Fruit fly (Drosophila melanogaster) whole organism, prepupa: ENCODE data around the gene Chchd2.

Source experiments
- Blimp-1 ChIP-seq: fragments of 200-800 bp; sonication (Bioruptor generic); optimal IDR thresholded peaks from 3 replicates; lab custom pipeline; 2017; ENCODE audit warnings: missing biosample characterization, missing genetic modification characterization, mild to moderate bottlenecking, moderate library complexity, missing genetic modification reagents
- CG10669 ChIP-seq: fragments of 200-800 bp; sonication (Bioruptor generic); optimal IDR thresholded peaks from 3 replicates; lab custom pipeline; 2018; ENCODE audit warnings: missing biosample characterization, mild to moderate bottlenecking, missing genetic modification characterization, moderate library complexity
- CG11294 ChIP-seq: fragments of 200-800 bp; sonication (Bioruptor generic); IDR thresholded peaks from 2 replicates; pipeline ENCODE4 v1.3.6; 2022; ENCODE audit warnings: missing biosample characterization, missing genetic modification characterization
- CG11762 ChIP-seq: fragments of 200-800 bp; sonication (Bioruptor generic); optimal IDR thresholded peaks from 3 replicates; lab custom pipeline; 2016; ENCODE audit warnings: missing biosample characterization, missing genetic modification characterization; ENCODE audit not compliant: insufficient read depth
- CG11902 ChIP-seq: fragments of 200-800 bp; sonication (Bioruptor generic); optimal IDR thresholded peaks from 3 replicates; lab custom pipeline; 2016; ENCODE audit warnings: missing biosample characterization, missing genetic modification characterization
- CG15336 ChIP-seq: fragments of 200-800 bp; sonication (Bioruptor generic); IDR thresholded peaks from 2 replicates; pipeline ENCODE4 v1.3.6; 2022; ENCODE audit warnings: missing biosample characterization, missing genetic modification characterization
- CG1621 ChIP-seq: fragments of 200-800 bp; sonication (Bioruptor generic); optimal IDR thresholded peaks from 3 replicates; lab custom pipeline; 2018; ENCODE audit warnings: missing biosample characterization, mild to moderate bottlenecking, missing genetic modification characterization
- CG3032 ChIP-seq: fragments of 200-800 bp; optimal IDR thresholded peaks from 2 replicates; lab custom pipeline; 2019; ENCODE audit warnings: missing biosample characterization, mild to moderate bottlenecking, missing genetic modification characterization, moderate library complexity
- CG31627 ChIP-seq: fragments of 200-800 bp; sonication (Bioruptor generic); optimal IDR thresholded peaks from 3 replicates; lab custom pipeline; 2016; ENCODE audit warnings: missing biosample characterization, missing genetic modification characterization
- CG32006 ChIP-seq: fragments of 200-800 bp; sonication (Bioruptor generic); optimal IDR thresholded peaks from 3 replicates; lab custom pipeline; 2017; ENCODE audit warnings: missing biosample characterization, mild to moderate bottlenecking, missing genetic modification characterization
- CG3919 ChIP-seq: fragments of 200-800 bp; sonication (Bioruptor generic); optimal IDR thresholded peaks from 3 replicates; lab custom pipeline; 2016; ENCODE audit warnings: missing biosample characterization, missing genetic modification characterization
- CG4318 ChIP-seq: fragments of 200-800 bp; sonication (Bioruptor generic); optimal IDR thresholded peaks from 3 replicates; lab custom pipeline; 2017; ENCODE audit warnings: missing biosample characterization, mild to moderate bottlenecking, missing genetic modification characterization
- CG6276 ChIP-seq: fragments of 200-800 bp; sonication (Bioruptor generic); optimal IDR thresholded peaks from 2 replicates; lab custom pipeline; 2017; ENCODE audit warnings: missing biosample characterization, mild to moderate bottlenecking, missing genetic modification characterization
- CG6854 ChIP-seq: fragments of 200-800 bp; sonication (Bioruptor generic); optimal IDR thresholded peaks from 2 replicates; lab custom pipeline; 2017; ENCODE audit warnings: missing biosample characterization, mild to moderate bottlenecking, missing genetic modification characterization
- CG7368 ChIP-seq: fragments of 200-800 bp; sonication (Bioruptor generic); optimal IDR thresholded peaks from 3 replicates; lab custom pipeline; 2016; ENCODE audit warnings: missing biosample characterization, missing genetic modification characterization
- CG8119 ChIP-seq: fragments of 200-800 bp; sonication (Bioruptor generic); IDR thresholded peaks from 3 replicates; pipeline ENCODE4 v1.3.6; 2022; ENCODE audit warnings: missing biosample characterization, missing genetic modification characterization
- CG8632 ChIP-seq: fragments of 200-800 bp; sonication (Bioruptor generic); optimal IDR thresholded peaks from 3 replicates; lab custom pipeline; 2016; ENCODE audit warnings: missing biosample characterization, missing genetic modification characterization
- CG9139 ChIP-seq: fragments of 200-800 bp; sonication (Bioruptor generic); optimal IDR thresholded peaks from 3 replicates; lab custom pipeline; 2017; ENCODE audit warnings: missing biosample characterization, mild to moderate bottlenecking, missing genetic modification characterization
- Eip75B ChIP-seq: fragments of 200-800 bp; sonication (Bioruptor generic); optimal IDR thresholded peaks from 3 replicates; lab custom pipeline; 2016; ENCODE audit warnings: missing biosample characterization, missing genetic modification characterization
- Eip78C ChIP-seq: fragments of 200-800 bp; sonication (Bioruptor generic); peaks from one replicate; lab custom pipeline; 2016; ENCODE audit warnings: missing biosample characterization, missing genetic modification characterization
- Eip93F ChIP-seq: fragments of 200-800 bp; sonication (Bioruptor generic); optimal IDR thresholded peaks from 2 replicates; lab custom pipeline; 2016; ENCODE audit warnings: missing biosample characterization, mild to moderate bottlenecking, missing genetic modification characterization
- Gug ChIP-seq: fragments of 200-800 bp; sonication (Bioruptor generic); IDR thresholded peaks from 2 replicates; pipeline ENCODE4 v1.3.6; 2022; ENCODE audit warnings: missing biosample characterization, missing genetic modification characterization
- Hr38 ChIP-seq: sonication (Bioruptor generic); optimal IDR thresholded peaks from 2 replicates; lab custom pipeline; 2016; ENCODE audit warnings: missing biosample characterization, missing genetic modification characterization
- Hr39 ChIP-seq: fragments of 200-800 bp; sonication (Bioruptor generic); optimal IDR thresholded peaks from 2 replicates; lab custom pipeline; 2016; ENCODE audit warnings: missing biosample characterization, missing genetic modification characterization
- Hr4 ChIP-seq: fragments of 200-800 bp; sonication (Bioruptor generic); optimal IDR thresholded peaks from 3 replicates; lab custom pipeline; 2016; ENCODE audit warnings: missing biosample characterization, missing genetic modification characterization
- Lpt ChIP-seq: fragments of 200-800 bp; sonication (Bioruptor generic); optimal IDR thresholded peaks from 3 replicates; lab custom pipeline; 2016; ENCODE audit warnings: missing biosample characterization, missing genetic modification characterization
- Smox ChIP-seq: fragments of 200-800 bp; sonication (Bioruptor generic); optimal IDR thresholded peaks from 3 replicates; lab custom pipeline; 2016; ENCODE audit warnings: missing biosample characterization, missing genetic modification characterization
- Sox102F ChIP-seq: fragments of 200-800 bp; sonication (Bioruptor generic); optimal IDR thresholded peaks from 2 replicates; lab custom pipeline; 2016; ENCODE audit warnings: missing biosample characterization, mild to moderate bottlenecking, missing genetic modification characterization
- Sox14 ChIP-seq: fragments of 200-800 bp; sonication (Bioruptor generic); optimal IDR thresholded peaks from 3 replicates; lab custom pipeline; 2016; ENCODE audit warnings: missing biosample characterization, missing genetic modification characterization
- Sox15 ChIP-seq: fragments of 200-800 bp; sonication (Bioruptor generic); optimal IDR thresholded peaks from 3 replicates; lab custom pipeline; 2016; ENCODE audit warnings: missing biosample characterization, missing genetic modification characterization
- achi ChIP-seq: fragments of 200-800 bp; sonication (Bioruptor generic); optimal IDR thresholded peaks from 3 replicates; lab custom pipeline; 2016; ENCODE audit warnings: missing biosample characterization, missing genetic modification characterization
- acj6 ChIP-seq: fragments of 200-800 bp; sonication (Bioruptor generic); optimal IDR thresholded peaks from 3 replicates; lab custom pipeline; 2016; ENCODE audit warnings: missing biosample characterization, missing genetic modification characterization
- cyc ChIP-seq: fragments of 200-800 bp; sonication (Bioruptor generic); optimal IDR thresholded peaks from 3 replicates; lab custom pipeline; 2016; ENCODE audit warnings: missing biosample characterization, missing genetic modification characterization
- eg ChIP-seq: fragments of 200-800 bp; sonication (Bioruptor generic); IDR thresholded peaks from 3 replicates; pipeline ENCODE4 v1.3.6; 2022; ENCODE audit warnings: missing biosample characterization, missing genetic modification characterization
- esn ChIP-seq: fragments of 200-800 bp; sonication (Bioruptor generic); optimal IDR thresholded peaks from 2 replicates; lab custom pipeline; 2016; ENCODE audit warnings: missing biosample characterization, mild to moderate bottlenecking, missing genetic modification characterization, moderate library complexity
- fkh ChIP-seq: fragments of 200-800 bp; sonication (Bioruptor generic); optimal IDR thresholded peaks from 3 replicates; lab custom pipeline; 2017; ENCODE audit warnings: missing biosample characterization, mild to moderate bottlenecking, missing genetic modification characterization, moderate library complexity
- lz ChIP-seq: fragments of 200-800 bp; sonication (Bioruptor generic); optimal IDR thresholded peaks from 3 replicates; lab custom pipeline; 2016; ENCODE audit warnings: missing biosample characterization, missing genetic modification characterization
- net ChIP-seq: fragments of 200-800 bp; sonication (Bioruptor generic); optimal IDR thresholded peaks from 3 replicates; lab custom pipeline; 2016; ENCODE audit warnings: missing biosample characterization, missing genetic modification characterization
- salr ChIP-seq, 2 experiments: fragments of 200-800 bp; sonication (Bioruptor generic); optimal IDR thresholded peaks; 3 replicates each; lab custom pipeline; 2016 to 2018; ENCODE audit warnings: missing biosample characterization in 2 of 2, missing genetic modification characterization in 2 of 2, mild to moderate bottlenecking in 1 of 2
- spab ChIP-seq: fragments of 200-800 bp; sonication (Bioruptor generic); optimal IDR thresholded peaks from 2 replicates; lab custom pipeline; 2017; ENCODE audit warnings: missing biosample characterization, mild to moderate bottlenecking, missing genetic modification characterization, missing genetic modification reagents
- svp ChIP-seq: fragments of 200-800 bp; sonication (Bioruptor generic); peaks from one replicate; lab custom pipeline; 2016; ENCODE audit warnings: missing biosample characterization, missing genetic modification characterization
- topi ChIP-seq: fragments of 200-800 bp; sonication (Bioruptor generic); optimal IDR thresholded peaks from 3 replicates; lab custom pipeline; 2016; ENCODE audit warnings: missing biosample characterization, missing genetic modification characterization
- vri ChIP-seq: fragments of 200-800 bp; sonication (Bioruptor generic); optimal IDR thresholded peaks from 3 replicates; lab custom pipeline; 2016; ENCODE audit warnings: missing biosample characterization, mild to moderate bottlenecking, missing genetic modification characterization

Chchd2 gene

dm6 chrX:17108000-17108399 is 40.8 kb upstream of the Chchd2 start (continued):
- TF ChIP-seq topi (GFP tag; lab: Kevin White, UChicago) (no peak), CG1621 (tag; lab: Kevin White, UChicago) (no peak), salr (GFP tag; optimal IDR thresholded peaks at IDR 0.05; lab: Kevin White, UChicago) (peak in 1 of 2 experiments; percentile 11), lz (peak; percentile 16), Sox102F (GFP tag; lab: Kevin White, UChicago) (no peak), eg (GFP tag; lab: Robert Waterston, UW) (no peak)
- TF ChIP-seq, all 60 proteins: peak for 8

dm6 chrX:17109673-17110072 is 39.1 kb upstream of the Chchd2 start:
- peak; percentile 56 for TF ChIP-seq fkh
- TF ChIP-seq CG6276 (GFP tag; lab: Kevin White, UChicago): peak; percentile 37
- TF ChIP-seq eg (GFP tag; lab: Robert Waterston, UW): peak; percentile 33; the same call in 1 of the 3 replicates
- TF ChIP-seq vri (GFP tag; lab: Kevin White, UChicago): peak; percentile 54
- TF ChIP-seq Eip78C: no peak
- TF ChIP-seq, all 60 proteins: peak for 4

dm6 chrX:17110556-17111177 is 38.1 kb upstream of the Chchd2 start:
- no peak for TF ChIP-seq Lpt (GFP tag; lab: Kevin White, UChicago)
- no peak for TF ChIP-seq CG8632 (GFP tag; lab: Kevin White, UChicago)
- no peak for TF ChIP-seq CG6276 (GFP tag; lab: Kevin White, UChicago)
- no peak for TF ChIP-seq spab (GFP tag; lab: Kevin White, UChicago)
- no peak for TF ChIP-seq CG11902 (GFP tag; lab: Kevin White, UChicago)
- no peak for TF ChIP-seq acj6 (GFP tag; lab: Kevin White, UChicago)
- no peak for TF ChIP-seq net (GFP tag; lab: Kevin White, UChicago)
- TF ChIP-seq CG6854 (GFP tag; lab: Kevin White, UChicago): no peak
- no peak for TF ChIP-seq CG8119 (GFP tag; lab: Robert Waterston, UW)
- no peak for TF ChIP-seq cyc (GFP tag; lab: Kevin White, UChicago)
- TF ChIP-seq Eip93F (GFP tag; lab: Kevin White, UChicago): no peak
- TF ChIP-seq esn: no peak
- no peak for TF ChIP-seq Eip78C
- TF ChIP-seq CG3032: no peak
- TF ChIP-seq Hr38: no peak
- no peak for TF ChIP-seq CG11762 (GFP tag; lab: Kevin White, UChicago)
- no peak for TF ChIP-seq Hr39
- no peak for TF ChIP-seq Sox15

dm6 chrX:17111274-17111673 is 37.5 kb upstream of the Chchd2 start:
- TF ChIP-seq CG7368 (no peak), acj6 (GFP tag; lab: Kevin White, UChicago) (peak; percentile 23), Sox102F (GFP tag; lab: Kevin White, UChicago) (no peak), CG11902 (GFP tag; lab: Kevin White, UChicago) (no peak), CG3032 (no peak), CG9139 (no peak), CG31627 (peak; percentile 0), Eip75B (GFP tag; lab: Kevin White, UChicago) (no peak), topi (GFP tag; lab: Kevin White, UChicago) (peak; percentile 6), CG15336 (GFP tag; lab: Robert Waterston, UW) (peak; percentile 20; the same call in 1 of the 2 replicates), Smox (GFP tag; lab: Kevin White, UChicago) (peak; percentile 14), Sox14 (GFP tag; lab: Kevin White, UChicago) (no peak), CG6854 (GFP tag; lab: Kevin White, UChicago) (no peak), CG8119 (GFP tag; lab: Robert Waterston, UW) (peak; percentile 44; the same call in 2 of the 3 replicates), Hr38 (no peak), CG4318 (peak; percentile 44), CG10669 (GFP tag; lab: Kevin White, UChicago) (peak; percentile 6), CG3919 (GFP tag; lab: Kevin White, UChicago) (peak; percentile 1), Gug (no peak), Hr39 (peak; percentile 2), CG32006 (GFP tag; lab: Kevin White, UChicago) (peak; percentile 59), Eip93F (GFP tag; lab: Kevin White, UChicago) (no peak), Hr4 (GFP tag; lab: Kevin White, UChicago) (peak; percentile 21), achi (peak; percentile 22), Blimp-1 (GFP tag; lab: Kevin White, UChicago) (no peak), vri (GFP tag; lab: Kevin White, UChicago) (no peak), eg (GFP tag; lab: Robert Waterston, UW) (peak; percentile 28; the same call in 1 of the 3 replicates), salr (GFP tag; optimal IDR thresholded peaks at IDR 0.05; lab: Kevin White, UChicago) (no peak), Sox15 (no peak), CG11294 (GFP tag; lab: Robert Waterston, UW) (no peak), svp (GFP tag; lab: Kevin White, UChicago) (peak; percentile 73), esn (peak; percentile 9)
